Worm (Caenorhabditis elegans): ENCODE data around the gene F46B6.6.

ce11 chrV:9755725-9756124 lies 30.9 kb downstream of the F46B6.6 start, which contains the start of gene F58E6.8:
- TF ChIP-seq xnd-1 (tag; optimal IDR thresholded peaks at IDR 0.05) (no peak), ztf-3 (GFP tag; optimal IDR thresholded peaks at IDR 0.05) (no peak), let-526 (GFP tag; IDR thresholded peaks at IDR 0.05) (no peak), ztf-25 (GFP tag; IDR thresholded peaks at IDR 0.05) (no peak), unc-62 (GFP tag; optimal IDR thresholded peaks at IDR 0.05) (no peak), attf-6 (GFP tag; IDR thresholded peaks at IDR 0.05) (no peak)

Measured in whole organism, young adult.